Fruit fly (Drosophila melanogaster) ovary, adult (tissue): Measurements from ENCODE around the gene Axud1.

ENCODE experiments used
- CG17801 ChIP-seq: fragments of 200-800 bp; optimal IDR thresholded peaks from 2 replicates; lab custom pipeline; 2019; ENCODE audit warnings: missing biosample characterization, mild to moderate bottlenecking, missing genetic modification characterization, moderate library complexity; ENCODE audit not compliant: partially characterized antibody

Gene Axud1

dm6 chr2L:2417865-2418264, 52.7 kb downstream of the Axud1 start, which contains the start of gene CG34448:
CG34448 (minus strand) TSS chr2L:2417965.
- no peak for TF ChIP-seq CG17801 (GFP tag; lab: Kevin White, UChicago)
